Fruit fly (Drosophila melanogaster) whole organism, adult: Measurements from ENCODE around the gene Or71a.

ENCODE experiments used
- CG11617 ChIP-seq: fragments of 200-800 bp; sonication (Bioruptor generic); optimal IDR thresholded peaks from 2 replicates; lab custom pipeline; 2017; ENCODE audit warnings: mild to moderate bottlenecking, missing biosample characterization, missing genetic modification reagents, missing genetic modification characterization
- CG12768 ChIP-seq: fragments of 200-800 bp; sonication (Bioruptor generic); optimal IDR thresholded peaks from 2 replicates; lab custom pipeline; 2017; ENCODE audit warnings: missing biosample characterization, missing genetic modification characterization, mild to moderate bottlenecking, moderate library complexity, missing genetic modification reagents
- CG14711 ChIP-seq: fragments of 200-800 bp; sonication (Bioruptor generic); optimal IDR thresholded peaks from 2 replicates; lab custom pipeline; 2018; ENCODE audit warnings: missing biosample characterization, mild to moderate bottlenecking, missing genetic modification characterization, moderate library complexity
- CG1620 ChIP-seq: fragments of 200-800 bp; sonication (Bioruptor generic); optimal IDR thresholded peaks from 2 replicates; lab custom pipeline; 2016; ENCODE audit warnings: missing biosample characterization, missing genetic modification characterization
- CG33017 ChIP-seq: fragments of 200-800 bp; sonication (Bioruptor generic); optimal IDR thresholded peaks from 2 replicates; lab custom pipeline; 2018; ENCODE audit warnings: missing biosample characterization, mild to moderate bottlenecking, missing genetic modification characterization, moderate library complexity
- CG5204 ChIP-seq: fragments of 200-800 bp; sonication (Bioruptor generic); optimal IDR thresholded peaks from 2 replicates; lab custom pipeline; 2016; ENCODE audit warnings: missing biosample characterization, missing genetic modification characterization
- CG7045 ChIP-seq: fragments of 200-800 bp; sonication (Bioruptor generic); optimal IDR thresholded peaks from 2 replicates; lab custom pipeline; 2017; ENCODE audit warnings: missing biosample characterization, mild to moderate bottlenecking, missing genetic modification characterization
- CG7101 ChIP-seq: fragments of 200-800 bp; sonication (Bioruptor generic); optimal IDR thresholded peaks from 2 replicates; lab custom pipeline; 2018; ENCODE audit warnings: missing biosample characterization, mild to moderate bottlenecking, missing genetic modification characterization, moderate library complexity
- Clk ChIP-seq: fragments of 200-800 bp; sonication (Bioruptor generic); optimal IDR thresholded peaks from 2 replicates; lab custom pipeline; 2017; ENCODE audit warnings: missing biosample characterization, missing genetic modification characterization
- Crg-1 ChIP-seq: fragments of 200-800 bp; sonication (Bioruptor generic); optimal IDR thresholded peaks from 2 replicates; lab custom pipeline; 2016; ENCODE audit warnings: missing biosample characterization, missing genetic modification characterization
- Hr96 ChIP-seq: fragments of 200-800 bp; sonication (Bioruptor generic); optimal IDR thresholded peaks from 2 replicates; lab custom pipeline; 2016; ENCODE audit warnings: missing biosample characterization, missing genetic modification characterization
- Mnt ChIP-seq: fragments of 200-800 bp; sonication (Bioruptor generic); optimal IDR thresholded peaks from 2 replicates; lab custom pipeline; 2016; ENCODE audit warnings: missing biosample characterization, mild to moderate bottlenecking, missing genetic modification characterization
- bab1 ChIP-seq: fragments of 200-800 bp; sonication (Bioruptor generic); optimal IDR thresholded peaks from 3 replicates; lab custom pipeline; 2019; ENCODE audit warnings: missing biosample characterization, mild to moderate bottlenecking, missing genetic modification characterization, moderate library complexity
- cic ChIP-seq: fragments of 200-800 bp; sonication (Bioruptor generic); optimal IDR thresholded peaks from 2 replicates; lab custom pipeline; 2017; ENCODE audit warnings: missing biosample characterization, mild to moderate bottlenecking, missing genetic modification characterization, moderate library complexity
- cnc ChIP-seq, 2 experiments: fragments of >200 bp; optimal IDR thresholded peaks; 2 replicates each; lab custom pipeline; 2017
- kay ChIP-seq: fragments of 200-800 bp; sonication (Bioruptor generic); peaks from one replicate; lab custom pipeline; 2016; ENCODE audit warnings: missing biosample characterization, missing genetic modification characterization, borderline replicate concordance
- ovo ChIP-seq: fragments of 200-800 bp; sonication (Bioruptor generic); optimal IDR thresholded peaks from 2 replicates; lab custom pipeline; 2016; ENCODE audit warnings: missing biosample characterization, missing genetic modification characterization
- pad ChIP-seq: fragments of 200-800 bp; sonication (Bioruptor generic); optimal IDR thresholded peaks from 3 replicates; lab custom pipeline; 2017; ENCODE audit warnings: missing biosample characterization, missing genetic modification characterization, mild to moderate bottlenecking, moderate library complexity, missing genetic modification reagents
- tj ChIP-seq: fragments of 200-800 bp; sonication (Bioruptor generic); optimal IDR thresholded peaks from 3 replicates; lab custom pipeline; 2017; ENCODE audit warnings: missing biosample characterization, mild to moderate bottlenecking, missing genetic modification characterization, moderate library complexity
- toe ChIP-seq: fragments of 200-800 bp; sonication (Bioruptor generic); optimal IDR thresholded peaks from 2 replicates; lab custom pipeline; 2016; ENCODE audit warnings: missing biosample characterization, missing genetic modification characterization

Gene Or71a

dm6 chr3L:15054477-15054876 is 23.8 kb downstream of the Or71a start, which contains the start of gene EAChm:
EAChm (plus strand) TSS chr3L:15054777.
- no peak for TF ChIP-seq Clk (GFP tag; lab: Kevin White, UChicago)
- TF ChIP-seq cic (GFP tag; lab: Kevin White, UChicago) = no peak
- no peak for TF ChIP-seq cnc (optimal IDR thresholded peaks at IDR 0.05; lab: Kevin White, UChicago)
- no peak for TF ChIP-seq CG11617 (GFP tag; lab: Kevin White, UChicago)

DNA sequence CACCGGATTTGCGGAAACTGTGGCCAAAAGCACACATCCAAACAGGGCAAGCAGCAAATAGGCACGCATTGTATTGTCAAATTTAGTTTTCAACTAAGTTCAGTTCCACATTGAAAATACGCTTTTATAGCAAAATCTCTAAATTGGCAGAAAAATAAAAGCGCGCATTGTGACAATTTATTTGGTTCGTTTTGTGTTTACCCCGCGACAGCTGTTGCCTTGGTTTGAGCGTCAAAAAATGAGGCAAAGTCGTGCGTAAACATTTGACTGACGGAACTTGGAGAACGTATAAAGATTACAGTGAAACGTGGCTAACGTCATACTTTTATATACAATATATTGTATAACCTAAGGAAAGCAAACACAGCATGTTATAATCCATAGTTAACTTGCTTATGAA is 24.2 kb downstream of the Or71a start, which contains the start of gene CG18649:
Gene CG18649, minus strand, starts transcription at position 101 of the 400 bp plus-strand sequence.
- no peak for TF ChIP-seq cnc (optimal IDR thresholded peaks at IDR 0.05; lab: Kevin White, UChicago)
- no peak for TF ChIP-seq CG11617 (GFP tag; lab: Kevin White, UChicago)
- no peak for TF ChIP-seq Mnt (GFP tag; lab: Kevin White, UChicago)
- TF ChIP-seq CG5204 (GFP tag; lab: Kevin White, UChicago) = no peak
- TF ChIP-seq ovo (GFP tag; lab: Kevin White, UChicago) = no peak
- TF ChIP-seq CG14711 = no peak
- TF ChIP-seq pad (GFP tag; lab: Kevin White, UChicago) = no peak
- no peak for TF ChIP-seq CG12768 (GFP tag; lab: Kevin White, UChicago)
- TF ChIP-seq CG1620 (GFP tag; lab: Kevin White, UChicago) = no peak
- no peak for TF ChIP-seq Hr96 (GFP tag; lab: Kevin White, UChicago)
- no peak for TF ChIP-seq CG7101 (tag; lab: Kevin White, UChicago)
- no peak for TF ChIP-seq Clk (GFP tag; lab: Kevin White, UChicago)
- no peak for TF ChIP-seq tj (GFP tag; lab: Kevin White, UChicago)
- TF ChIP-seq CG7045 = no peak

DNA sequence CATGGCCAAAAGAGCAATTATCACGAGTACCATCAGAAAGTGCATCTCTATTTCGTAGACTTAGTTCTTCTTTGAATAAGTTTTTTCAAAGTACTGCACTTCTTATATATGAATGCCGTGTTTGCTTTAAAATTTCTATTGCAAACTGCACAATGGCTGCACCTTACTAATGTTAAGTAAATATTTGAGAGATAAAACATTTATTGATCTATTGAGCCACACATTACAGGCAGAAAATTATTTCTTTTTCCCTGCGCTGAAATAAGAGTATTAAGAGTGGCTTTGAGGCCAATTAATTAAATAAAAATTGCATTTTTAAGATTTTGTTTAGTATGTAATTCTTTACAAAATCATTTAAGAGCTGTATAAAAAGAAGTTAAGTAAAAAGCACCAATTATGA is 25.0 kb downstream of the Or71a start, which contains the start of gene CG43680:
Gene CG43680, minus strand, starts transcription at position 101 of the 400 bp plus-strand sequence.
- TF ChIP-seq CG33017 (tag; lab: Kevin White, UChicago) = no peak
- no peak for TF ChIP-seq kay (GFP tag; lab: Kevin White, UChicago)
- no peak for TF ChIP-seq CG5204 (GFP tag; lab: Kevin White, UChicago)
- TF ChIP-seq Crg-1 (GFP tag; lab: Kevin White, UChicago) = no peak
- no peak for TF ChIP-seq Mnt (GFP tag; lab: Kevin White, UChicago)
- no peak for TF ChIP-seq CG1620 (GFP tag; lab: Kevin White, UChicago)
- TF ChIP-seq cnc (optimal IDR thresholded peaks at IDR 0.05; lab: Kevin White, UChicago) = no peak
- TF ChIP-seq CG7045 = no peak
- no peak for TF ChIP-seq CG11617 (GFP tag; lab: Kevin White, UChicago)
- TF ChIP-seq CG12768 (GFP tag; lab: Kevin White, UChicago) = no peak
- TF ChIP-seq ovo (GFP tag; lab: Kevin White, UChicago) = no peak
- TF ChIP-seq bab1 (GFP tag; lab: Kevin White, UChicago) = no peak
- no peak for TF ChIP-seq Clk (GFP tag; lab: Kevin White, UChicago)
- no peak for TF ChIP-seq tj (GFP tag; lab: Kevin White, UChicago)
- TF ChIP-seq cic (GFP tag; lab: Kevin White, UChicago) = no peak
- TF ChIP-seq toe (GFP tag; lab: Kevin White, UChicago) = no peak
- TF ChIP-seq CG14711 = no peak

dm6 chr3L:15052390-15052789 is 25.9 kb downstream of the Or71a start, which contains the start of gene CG13461:
CG13461 (minus strand) TSS chr3L:15052490.
- no peak for TF ChIP-seq CG14711
- no peak for TF ChIP-seq bab1 (GFP tag; lab: Kevin White, UChicago)
- TF ChIP-seq CG33017 (tag; lab: Kevin White, UChicago) = no peak
- no peak for TF ChIP-seq toe (GFP tag; lab: Kevin White, UChicago)
- no peak for TF ChIP-seq Mnt (GFP tag; lab: Kevin White, UChicago)
- no peak for TF ChIP-seq ovo (GFP tag; lab: Kevin White, UChicago)
- no peak for TF ChIP-seq CG7101 (tag; lab: Kevin White, UChicago)
- no peak for TF ChIP-seq CG1620 (GFP tag; lab: Kevin White, UChicago)
- TF ChIP-seq CG7045 = no peak
- no peak for TF ChIP-seq CG12768 (GFP tag; lab: Kevin White, UChicago)
- TF ChIP-seq CG11617 (GFP tag; lab: Kevin White, UChicago) = no peak
- TF ChIP-seq Hr96 (GFP tag; lab: Kevin White, UChicago) = no peak
- TF ChIP-seq tj (GFP tag; lab: Kevin White, UChicago) = no peak
- TF ChIP-seq kay (GFP tag; lab: Kevin White, UChicago) = no peak
- no peak for TF ChIP-seq cic (GFP tag; lab: Kevin White, UChicago)

- TF ChIP-seq CG12768 (GFP tag; lab: Kevin White, UChicago) (no peak), tj (GFP tag; lab: Kevin White, UChicago) (no peak), CG11617 (GFP tag; lab: Kevin White, UChicago) (no peak), CG5204 (GFP tag; lab: Kevin White, UChicago) (no peak)
Observed at dm6 chr3L:15051325-15051724, 26.9 kb downstream of the Or71a start, which contains the start of gene CG43679. CG43679 (minus strand) TSS chr3L:15051425.

- TF ChIP-seq CG5204 (GFP tag; lab: Kevin White, UChicago) (no peak), tj (GFP tag; lab: Kevin White, UChicago) (no peak), Clk (GFP tag; lab: Kevin White, UChicago) (no peak), pad (GFP tag; lab: Kevin White, UChicago) (no peak), bab1 (GFP tag; lab: Kevin White, UChicago) (no peak), kay (GFP tag; lab: Kevin White, UChicago) (no peak), Mnt (GFP tag; lab: Kevin White, UChicago) (no peak), CG11617 (GFP tag; lab: Kevin White, UChicago) (no peak), CG12768 (GFP tag; lab: Kevin White, UChicago) (no peak), toe (GFP tag; lab: Kevin White, UChicago) (no peak), Hr96 (GFP tag; lab: Kevin White, UChicago) (no peak), ovo (GFP tag; lab: Kevin White, UChicago) (no peak), Crg-1 (GFP tag; lab: Kevin White, UChicago) (no peak), cic (GFP tag; lab: Kevin White, UChicago) (no peak)
Observed at dm6 chr3L:15050706-15051105, 27.5 kb downstream of the Or71a start, which contains the start of gene CG12310. CG12310 (minus strand) TSS chr3L:15050806.
